Worm (Caenorhabditis elegans): ENCODE results near the gene mec-3.

ce11 chrIV:10503750-10504232 lies 42.1 kb upstream of the mec-3 start:
- no peak for TF ChIP-seq dao-5 (tag; optimal IDR thresholded peaks at IDR 0.05)
- TF ChIP-seq him-1 (tag; optimal IDR thresholded peaks at IDR 0.05): peak; percentile 70

Measured in whole organism, L4/young adult.